Worm (Caenorhabditis elegans) whole organism, L2 larva: ENCODE measurements around the gene F18E9.4.
A peak's percentile ranks its signal among the peaks of the same experiment; 100 is the strongest.

ENCODE experiments used
- C34F6.9 ChIP-seq: fragments of 150-350 bp; optimal IDR thresholded peaks from 2 replicates; lab custom pipeline; 2014; ENCODE audit warnings: missing biosample characterization, missing genetic modification characterization
- F13H6.1 ChIP-seq: sonication (generic microtip); optimal IDR thresholded peaks from 2 replicates; lab custom pipeline; 2016; ENCODE audit warnings: missing genetic modification characterization, missing compliant biosample characterization
- Y55F3AM.14 ChIP-seq: fragments of 200-800 bp; sonication (Bioruptor generic); optimal IDR thresholded peaks from 2 replicates; lab custom pipeline; 2018; ENCODE audit warnings: mild to moderate bottlenecking, missing genetic modification characterization, missing compliant biosample characterization
- ZK546.5 ChIP-seq: sonication (generic microtip); optimal IDR thresholded peaks from 2 replicates; lab custom pipeline; 2017; ENCODE audit warnings: missing biosample characterization, missing genetic modification characterization
- aly-2 ChIP-seq: fragments of 150-350 bp; optimal IDR thresholded peaks from 2 replicates; lab custom pipeline; 2014; ENCODE audit warnings: missing biosample characterization, missing genetic modification characterization
- blmp-1 ChIP-seq: sonication (generic microtip); optimal IDR thresholded peaks from 2 replicates; lab custom pipeline; 2017; ENCODE audit warnings: missing genetic modification characterization, mild to moderate bottlenecking, missing compliant biosample characterization, antibody characterized with exemption, moderate library complexity; ENCODE audit not compliant: insufficient read depth
- ceh-16 ChIP-seq: fragments of 150-350 bp; optimal IDR thresholded peaks from 2 replicates; lab custom pipeline; 2014; ENCODE audit warnings: missing biosample characterization, missing genetic modification characterization
- ceh-82 ChIP-seq: fragments of 150-350 bp; optimal IDR thresholded peaks from 2 replicates; lab custom pipeline; 2014; ENCODE audit warnings: missing biosample characterization, missing genetic modification characterization
- crh-2 ChIP-seq: sonication (generic microtip); optimal IDR thresholded peaks from 2 replicates; lab custom pipeline; 2017; ENCODE audit warnings: missing biosample characterization, missing genetic modification characterization
- dmd-4 ChIP-seq: sonication (generic microtip); optimal IDR thresholded peaks from 2 replicates; lab custom pipeline; 2017; ENCODE audit warnings: missing biosample characterization, missing genetic modification characterization
- egl-27 ChIP-seq: sonication (generic microtip); optimal IDR thresholded peaks from 3 replicates; lab custom pipeline; 2017; ENCODE audit warnings: missing biosample characterization, missing genetic modification reagents, missing genetic modification characterization
- elt-1 ChIP-seq: fragments of 150-350 bp; optimal IDR thresholded peaks from 2 replicates; lab custom pipeline; 2014; ENCODE audit warnings: missing biosample characterization, missing genetic modification characterization
- elt-3 ChIP-seq: sonication (generic microtip); optimal IDR thresholded peaks from 2 replicates; lab custom pipeline; 2017; ENCODE audit warnings: missing biosample characterization, missing genetic modification characterization
- fos-1 ChIP-seq: fragments of 150-350 bp; optimal IDR thresholded peaks from 2 replicates; lab custom pipeline; 2014; ENCODE audit warnings: missing biosample characterization, missing genetic modification characterization
- lin-11 ChIP-seq: fragments of 150-350 bp; sonication (generic microtip); optimal IDR thresholded peaks from 2 replicates; lab custom pipeline; 2014; ENCODE audit warnings: missing biosample characterization, missing genetic modification characterization, inconsistent platforms, mixed read lengths
- lin-13 ChIP-seq: fragments of 150-350 bp; optimal IDR thresholded peaks from 2 replicates; lab custom pipeline; 2014; ENCODE audit warnings: missing biosample characterization, missing genetic modification reagents, missing genetic modification characterization
- lsy-2 ChIP-seq, 2 experiments: fragments of 150-350 bp in 1 of 2; sonication (generic microtip) in 1 of 2; optimal IDR thresholded peaks; 2 replicates each; lab custom pipeline; 2014 to 2017; ENCODE audit warnings: missing biosample characterization in 2 of 2, missing genetic modification characterization in 2 of 2
- mbf-1 ChIP-seq: sonication (generic microtip); optimal IDR thresholded peaks from 2 replicates; lab custom pipeline; 2017; ENCODE audit warnings: missing biosample characterization, missing genetic modification characterization
- mdl-1 ChIP-seq, 2 experiments: fragments of 150-350 bp in 1 of 2; sonication (generic microtip) in 1 of 2; optimal IDR thresholded peaks; 2 replicates each; lab custom pipeline; 2017; ENCODE audit warnings: missing biosample characterization in 2 of 2, missing genetic modification characterization in 2 of 2
- nhr-11 ChIP-seq: fragments of 150-350 bp; optimal IDR thresholded peaks from 2 replicates; lab custom pipeline; 2014; ENCODE audit warnings: missing biosample characterization, missing genetic modification characterization
- nhr-12 ChIP-seq: fragments of 150-350 bp; optimal IDR thresholded peaks from 2 replicates; lab custom pipeline; 2014; ENCODE audit warnings: missing biosample characterization, missing genetic modification characterization
- nhr-129 ChIP-seq: fragments of 150-350 bp; optimal IDR thresholded peaks from 2 replicates; lab custom pipeline; 2014; ENCODE audit warnings: missing biosample characterization, missing genetic modification characterization
- nhr-21 ChIP-seq: fragments of 150-350 bp; optimal IDR thresholded peaks from 2 replicates; lab custom pipeline; 2014; ENCODE audit warnings: missing biosample characterization, missing genetic modification characterization
- nhr-23 ChIP-seq: fragments of 150-350 bp; optimal IDR thresholded peaks from 2 replicates; lab custom pipeline; 2014; ENCODE audit warnings: missing biosample characterization, missing genetic modification reagents, missing genetic modification characterization
- nhr-237 ChIP-seq: fragments of 150-350 bp; optimal IDR thresholded peaks from 2 replicates; lab custom pipeline; 2014; ENCODE audit warnings: missing biosample characterization, missing genetic modification characterization
- nhr-25 ChIP-seq: fragments of 150-350 bp; sonication (generic microtip); optimal IDR thresholded peaks from 3 replicates; lab custom pipeline; 2014; ENCODE audit warnings: missing biosample characterization, missing genetic modification characterization
- nhr-6 ChIP-seq: fragments of 150-350 bp; optimal IDR thresholded peaks from 2 replicates; lab custom pipeline; 2014; ENCODE audit warnings: missing biosample characterization, missing genetic modification characterization
- sem-4 ChIP-seq: fragments of 150-350 bp; optimal IDR thresholded peaks from 2 replicates; lab custom pipeline; 2014; ENCODE audit warnings: missing biosample characterization, missing genetic modification reagents, missing genetic modification characterization
- skn-1 ChIP-seq: sonication (generic microtip); optimal IDR thresholded peaks from 2 replicates; lab custom pipeline; 2017; ENCODE audit warnings: missing biosample characterization, missing genetic modification characterization
- sma-3 ChIP-seq: sonication (generic microtip); optimal IDR thresholded peaks from 2 replicates; lab custom pipeline; 2016; ENCODE audit warnings: missing genetic modification reagents, missing genetic modification characterization, missing compliant biosample characterization
- sma-9 ChIP-seq, 2 experiments: fragments of 150-350 bp in 1 of 2; sonication (generic microtip) in 1 of 2; optimal IDR thresholded peaks; 2 replicates each; lab custom pipeline; 2014 to 2016; ENCODE audit warnings: missing genetic modification characterization in 2 of 2, mild to moderate bottlenecking in 1 of 2, missing biosample characterization in 1 of 2, missing compliant biosample characterization in 1 of 2, missing genetic modification reagents in 1 of 2, moderate library complexity in 1 of 2
- snpc-4 ChIP-seq: fragments of 150-350 bp; optimal IDR thresholded peaks from 2 replicates; lab custom pipeline; 2014; ENCODE audit warnings: missing biosample characterization, missing genetic modification characterization
- unc-39 ChIP-seq: fragments of 150-350 bp; optimal IDR thresholded peaks from 2 replicates; lab custom pipeline; 2014; ENCODE audit warnings: missing biosample characterization, missing genetic modification characterization
- unc-55 ChIP-seq: fragments of 150-350 bp; sonication (generic microtip); optimal IDR thresholded peaks from 3 replicates; lab custom pipeline; 2014; ENCODE audit warnings: missing biosample characterization, missing genetic modification reagents, missing genetic modification characterization
- zag-1 ChIP-seq: fragments of 150-350 bp; optimal IDR thresholded peaks from 2 replicates; lab custom pipeline; 2014; ENCODE audit warnings: missing biosample characterization, missing genetic modification characterization
- ztf-1 ChIP-seq: fragments of 200-800 bp; sonication (Bioruptor generic); conservative IDR thresholded peaks from 2 replicates; pipeline ENCODE4 v1.3.6; 2022; ENCODE audit warnings: missing genetic modification characterization, missing compliant biosample characterization
- ztf-11 ChIP-seq: sonication (generic microtip); optimal IDR thresholded peaks from 2 replicates; lab custom pipeline; 2017; ENCODE audit warnings: missing biosample characterization, missing genetic modification characterization

Gene F18E9.4

ce11 chrX:8551687-8552327 is 28.5 kb upstream of the F18E9.4 start, which contains the start of gene dhhc-14:
Gene dhhc-14, plus strand, starts transcription at chrX:8552277.
- TF ChIP-seq snpc-4 (tag; lab: Kevin White, UChicago) (peak; percentile 28), ceh-16 (tag; lab: Kevin White, UChicago) (no peak), crh-2 (tag; lab: Kevin White, UChicago) (peak; percentile 46), mdl-1 (tag; optimal IDR thresholded peaks at IDR 0.05; lab: Kevin White, UChicago) (peak in 1 of 2 experiments; percentile 69), sem-4 (tag; lab: Kevin White, UChicago) (peak; percentile 57), elt-1 (tag; lab: Kevin White, UChicago) (no peak), nhr-21 (tag; lab: Kevin White, UChicago) (no peak), lin-13 (GFP tag; lab: Kevin White, UChicago) (peak; percentile 42), lin-11 (tag; lab: Kevin White, UChicago) (peak; percentile 64), nhr-23 (tag; lab: Kevin White, UChicago) (no peak), ceh-82 (tag; lab: Kevin White, UChicago) (no peak), fos-1 (tag; lab: Kevin White, UChicago) (peak; percentile 48), nhr-11 (no peak), nhr-25 (no peak), aly-2 (no peak), sma-9 (GFP tag; optimal IDR thresholded peaks at IDR 0.05; lab: Kevin White, UChicago) (peak; percentile 12), sma-9 (tag; optimal IDR thresholded peaks at IDR 0.05; lab: Kevin White, UChicago) (no peak), ztf-11 (tag; lab: Kevin White, UChicago) (no peak), unc-55 (GFP tag; lab: Kevin White, UChicago) (peak; percentile 76), C34F6.9 (tag; lab: Kevin White, UChicago) (peak; percentile 66), lsy-2 (tag; optimal IDR thresholded peaks at IDR 0.05; lab: Kevin White, UChicago) (peak in 1 of 2 experiments; percentile 49), zag-1 (peak; percentile 66), F13H6.1 (tag; lab: Kevin White, UChicago) (peak; percentile 52), nhr-129 (tag; lab: Kevin White, UChicago) (peak; percentile 76)

ce11 chrX:8554029-8554428 is 26.3 kb upstream of the F18E9.4 start:
- TF ChIP-seq ceh-16 (tag; lab: Kevin White, UChicago) (peak; percentile 45), nhr-25 (peak; percentile 49), zag-1 (no peak), blmp-1 (tag; lab: Kevin White, UChicago) (peak; percentile 83), egl-27 (no peak), nhr-237 (tag; lab: Kevin White, UChicago) (no peak), Y55F3AM.14 (no peak)

ce11 chrX:8556614-8557196 is 23.6 kb upstream of the F18E9.4 start, which contains the start of gene utx-1:
Gene utx-1, plus strand, starts transcription at chrX:8557146.
- TF ChIP-seq nhr-129 (tag; lab: Kevin White, UChicago) (peak; percentile 39), lsy-2 (tag; optimal IDR thresholded peaks at IDR 0.05; lab: Kevin White, UChicago) (peak in 1 of 2 experiments; percentile 17), unc-55 (GFP tag; lab: Kevin White, UChicago) (peak; percentile 53), ZK546.5 (tag; lab: Kevin White, UChicago) (no peak), C34F6.9 (tag; lab: Kevin White, UChicago) (peak; percentile 11), nhr-25 (peak; percentile 36), egl-27 (no peak), sma-3 (GFP tag; lab: Kevin White, UChicago) (peak; percentile 34), ztf-11 (tag; lab: Kevin White, UChicago) (no peak), nhr-237 (tag; lab: Kevin White, UChicago) (no peak), F13H6.1 (tag; lab: Kevin White, UChicago) (peak; percentile 39)
- TF ChIP-seq, all 48 proteins: peak for 7

- TF ChIP-seq mbf-1 (tag; lab: Kevin White, UChicago) (no peak), elt-1 (tag; lab: Kevin White, UChicago) (no peak), nhr-6 (tag; lab: Kevin White, UChicago) (no peak), sma-9 (GFP tag; optimal IDR thresholded peaks at IDR 0.05; lab: Kevin White, UChicago) (no peak), sma-9 (tag; optimal IDR thresholded peaks at IDR 0.05; lab: Kevin White, UChicago) (no peak), lin-13 (GFP tag; lab: Kevin White, UChicago) (no peak), ztf-1 (GFP tag; lab: Robert Waterston, UW) (no peak), nhr-12 (tag; lab: Kevin White, UChicago) (no peak), ztf-11 (tag; lab: Kevin White, UChicago) (no peak), skn-1 (tag; lab: Kevin White, UChicago) (no peak), egl-27 (no peak), elt-3 (tag; lab: Kevin White, UChicago) (no peak), crh-2 (tag; lab: Kevin White, UChicago) (no peak), lin-11 (tag; lab: Kevin White, UChicago) (no peak), dmd-4 (no peak), F13H6.1 (tag; lab: Kevin White, UChicago) (no peak), unc-39 (tag; lab: Kevin White, UChicago) (no peak)
These were observed 17.7 kb upstream of the F18E9.4 start for ce11 chrX:8562586-8562985.
